Fruit fly (Drosophila melanogaster) whole organism, embryonic: ENCODE measurements around the gene Spec2.
A peak's percentile ranks its signal among the peaks of the same experiment; 100 is the strongest.

Experiments
- Aef1 ChIP-seq: fragments of 200-800 bp; sonication (Bioruptor generic); IDR thresholded peaks from 3 replicates; pipeline ENCODE4 v1.3.6; 2022; ENCODE audit warnings: missing biosample characterization, missing genetic modification characterization
- CG1024 ChIP-seq: fragments of 200-800 bp; sonication (Bioruptor generic); IDR thresholded peaks from 2 replicates; pipeline ENCODE4 v1.3.6; 2022; ENCODE audit warnings: missing biosample characterization, missing genetic modification characterization
- CG10267 ChIP-seq: fragments of 200-800 bp; sonication (Bioruptor generic); optimal IDR thresholded peaks from 2 replicates; lab custom pipeline; 2018; ENCODE audit warnings: missing biosample characterization, mild to moderate bottlenecking, missing genetic modification characterization, moderate library complexity
- CG11696 ChIP-seq: fragments of 200-800 bp; sonication (Bioruptor generic); IDR thresholded peaks from 2 replicates; pipeline ENCODE4 v1.3.6; 2022; ENCODE audit warnings: missing biosample characterization, missing genetic modification characterization
- CG13296 ChIP-seq: fragments of 200-800 bp; sonication (Bioruptor generic); optimal IDR thresholded peaks from 3 replicates; lab custom pipeline; 2018; ENCODE audit warnings: missing biosample characterization, mild to moderate bottlenecking, missing genetic modification characterization
- CG14441 ChIP-seq: fragments of 200-800 bp; sonication (Bioruptor generic); IDR thresholded peaks from 2 replicates; pipeline ENCODE4 v1.3.6; 2022; ENCODE audit warnings: missing biosample characterization, missing genetic modification characterization
- CG1602 ChIP-seq: fragments of 200-800 bp; sonication (Bioruptor generic); optimal IDR thresholded peaks from 3 replicates; lab custom pipeline; 2016; ENCODE audit warnings: missing biosample characterization, missing genetic modification characterization
- CG1647 ChIP-seq: fragments of 200-800 bp; sonication (Bioruptor generic); optimal IDR thresholded peaks from 3 replicates; lab custom pipeline; 2016; ENCODE audit warnings: missing biosample characterization, missing genetic modification characterization
- CG17568 ChIP-seq: fragments of 200-800 bp; sonication (Bioruptor generic); optimal IDR thresholded peaks from 2 replicates; lab custom pipeline; 2018; ENCODE audit warnings: missing biosample characterization, mild to moderate bottlenecking, missing genetic modification characterization, moderate library complexity
- CG2199 ChIP-seq: fragments of 200-800 bp; sonication (Bioruptor generic); IDR thresholded peaks from 3 replicates; pipeline ENCODE4 v1.3.6; 2022; ENCODE audit warnings: missing biosample characterization, missing genetic modification characterization
- CG32767 ChIP-seq: fragments of 200-800 bp; sonication (Bioruptor generic); IDR thresholded peaks from 2 replicates; pipeline ENCODE4 v1.3.6; 2022; ENCODE audit warnings: missing biosample characterization, missing genetic modification characterization
- CG32772 ChIP-seq: fragments of 200-800 bp; sonication (Bioruptor generic); IDR thresholded peaks from 2 replicates; pipeline ENCODE4 v1.3.6; 2022; ENCODE audit warnings: missing biosample characterization, missing genetic modification characterization
- CG6854 ChIP-seq: fragments of 200-800 bp; sonication (Bioruptor generic); optimal IDR thresholded peaks from 3 replicates; lab custom pipeline; 2017; ENCODE audit warnings: missing biosample characterization, mild to moderate bottlenecking, missing genetic modification characterization
- CG7271 ChIP-seq: fragments of 200-800 bp; sonication (Bioruptor generic); optimal IDR thresholded peaks from 2 replicates; lab custom pipeline; 2018; ENCODE audit warnings: missing biosample characterization, mild to moderate bottlenecking, missing genetic modification characterization, moderate library complexity
- CG8478 ChIP-seq: fragments of >200 bp; optimal IDR thresholded peaks from 2 replicates; lab custom pipeline; 2018
- CHES-1-like ChIP-seq: fragments of 200-800 bp; sonication (Bioruptor generic); optimal IDR thresholded peaks from 2 replicates; lab custom pipeline; 2016; ENCODE audit warnings: missing biosample characterization, missing genetic modification characterization
- Dfd ChIP-seq, 2 experiments: fragments of >200 bp; optimal IDR thresholded peaks; 2 replicates each; lab custom pipeline; 2017; ENCODE audit warnings: missing biosample characterization in 2 of 2, missing genetic modification characterization in 2 of 2
- Ets65A ChIP-seq: fragments of 200-800 bp; sonication (Bioruptor generic); peaks from one replicate; lab custom pipeline; 2016; ENCODE audit warnings: missing biosample characterization, missing genetic modification characterization
- Hand ChIP-seq: fragments of 200-800 bp; sonication (Bioruptor generic); optimal IDR thresholded peaks from 2 replicates; lab custom pipeline; 2017; ENCODE audit warnings: mild to moderate bottlenecking, missing biosample characterization, missing genetic modification reagents, missing genetic modification characterization
- MESR4 ChIP-seq: fragments of 200-800 bp; sonication (Bioruptor generic); optimal IDR thresholded peaks from 2 replicates; lab custom pipeline; 2018; ENCODE audit warnings: missing biosample characterization, mild to moderate bottlenecking, missing genetic modification characterization, moderate library complexity
- Mes4 ChIP-seq: fragments of 200-800 bp; sonication (Bioruptor generic); optimal IDR thresholded peaks from 2 replicates; lab custom pipeline; 2016; ENCODE audit warnings: missing biosample characterization, missing genetic modification characterization
- Neu2 ChIP-seq: fragments of 200-800 bp; sonication (Bioruptor generic); optimal IDR thresholded peaks from 3 replicates; lab custom pipeline; 2016; ENCODE audit warnings: missing biosample characterization, missing genetic modification characterization, borderline replicate concordance
- Rfx ChIP-seq: fragments of 200-800 bp; sonication (Bioruptor generic); IDR thresholded peaks from 2 replicates; pipeline ENCODE4 v1.3.6; 2022; ENCODE audit warnings: missing biosample characterization, missing genetic modification characterization
- Sry-δ ChIP-seq: fragments of 200-800 bp; sonication (Bioruptor generic); optimal IDR thresholded peaks from 2 replicates; lab custom pipeline; 2016; ENCODE audit warnings: missing biosample characterization, missing genetic modification characterization
- TFAM ChIP-seq: fragments of 200-800 bp; sonication (Bioruptor generic); optimal IDR thresholded peaks from 2 replicates; lab custom pipeline; 2017; ENCODE audit warnings: missing biosample characterization, missing genetic modification characterization, inconsistent platforms
- Trl ChIP-seq, 3 experiments: fragments of >200 bp in 2 of 3; fragments of 200-800 bp in 1 of 3; sonication (Bioruptor generic) in 1 of 3; optimal IDR thresholded peaks; 2 replicates in 1 of 3; 3 replicates in 2 of 3; lab custom pipeline; 2016 to 2017; ENCODE audit warnings: missing biosample characterization in 1 of 3, missing genetic modification characterization in 1 of 3
- ab ChIP-seq: fragments of 200-800 bp; sonication (Bioruptor generic); optimal IDR thresholded peaks from 2 replicates; lab custom pipeline; 2016; ENCODE audit warnings: missing biosample characterization, missing genetic modification characterization
- ara ChIP-seq: fragments of 200-800 bp; sonication (Bioruptor generic); IDR thresholded peaks from 2 replicates; pipeline ENCODE4 v1.3.6; 2022; ENCODE audit warnings: missing biosample characterization, missing genetic modification characterization
- bab2 ChIP-seq: fragments of 200-800 bp; sonication (Bioruptor generic); optimal IDR thresholded peaks from 2 replicates; lab custom pipeline; 2016; ENCODE audit warnings: missing biosample characterization, missing genetic modification characterization
- bbx ChIP-seq: fragments of 200-800 bp; sonication (Bioruptor generic); IDR thresholded peaks from 2 replicates; pipeline ENCODE4 v1.3.6; 2022; ENCODE audit warnings: missing biosample characterization, missing genetic modification characterization; ENCODE audit not compliant: partially characterized antibody
- grau ChIP-seq: fragments of 200-800 bp; optimal IDR thresholded peaks from 3 replicates; lab custom pipeline; 2019; ENCODE audit warnings: missing biosample characterization, mild to moderate bottlenecking, missing genetic modification characterization, moderate library complexity
- gro ChIP-seq: fragments of 200-800 bp; sonication (Bioruptor generic); optimal IDR thresholded peaks from 2 replicates; lab custom pipeline; 2016; ENCODE audit warnings: missing biosample characterization, missing genetic modification characterization
- hb ChIP-seq: fragments of 200-800 bp; sonication (Bioruptor generic); IDR thresholded peaks from 3 replicates; pipeline ENCODE4 v1.3.6; 2022; ENCODE audit warnings: missing biosample characterization, missing genetic modification characterization; ENCODE audit not compliant: partially characterized antibody
- ken ChIP-seq: fragments of 200-800 bp; sonication (Bioruptor generic); IDR thresholded peaks from 3 replicates; pipeline ENCODE4 v1.3.6; 2022; ENCODE audit warnings: missing biosample characterization, missing genetic modification characterization
- kni ChIP-seq: fragments of 200-800 bp; sonication (Bioruptor generic); optimal IDR thresholded peaks from 3 replicates; lab custom pipeline; 2017; ENCODE audit warnings: mild to moderate bottlenecking, missing biosample characterization, missing genetic modification reagents, missing genetic modification characterization
- lilli ChIP-seq: fragments of 200-800 bp; sonication (Bioruptor generic); optimal IDR thresholded peaks from 3 replicates; lab custom pipeline; 2016; ENCODE audit warnings: missing biosample characterization, missing genetic modification characterization
- nerfin-1 ChIP-seq: fragments of 200-800 bp; sonication (Bioruptor generic); optimal IDR thresholded peaks from 3 replicates; lab custom pipeline; 2019; ENCODE audit warnings: missing biosample characterization, mild to moderate bottlenecking, missing genetic modification characterization, moderate library complexity
- nerfin-2 ChIP-seq: fragments of 200-800 bp; sonication (Bioruptor generic); IDR thresholded peaks from 2 replicates; pipeline ENCODE4 v1.3.6; 2022; ENCODE audit warnings: missing biosample characterization, missing genetic modification characterization; ENCODE audit not compliant: partially characterized antibody
- nom ChIP-seq: fragments of 200-800 bp; sonication (Bioruptor generic); optimal IDR thresholded peaks from 2 replicates; lab custom pipeline; 2017; ENCODE audit warnings: missing biosample characterization, missing genetic modification characterization, mild to moderate bottlenecking, moderate library complexity, missing genetic modification reagents
- pan ChIP-seq, 4 experiments: fragments of >200 bp in 3 of 4; fragments of 200-800 bp in 1 of 4; sonication (Bioruptor generic) in 1 of 4; optimal IDR thresholded peaks in 3 of 4; IDR thresholded peaks in 1 of 4; 2 replicates each; pipeline versions ENCODE4 v1.3.6 to Lab custom; 2017 to 2022; ENCODE audit warnings: missing biosample characterization in 2 of 4, missing genetic modification characterization in 2 of 4, mixed read lengths in 1 of 4
- peb ChIP-seq: fragments of 200-800 bp; sonication (Bioruptor generic); IDR thresholded peaks from 2 replicates; pipeline ENCODE4 v1.3.6; 2022; ENCODE audit warnings: missing biosample characterization, missing genetic modification characterization
- prd ChIP-seq, 3 experiments: fragments of >200 bp in 2 of 3; fragments of 200-800 bp in 1 of 3; sonication (Bioruptor generic) in 1 of 3; optimal IDR thresholded peaks in 2 of 3; IDR thresholded peaks in 1 of 3; 2 replicates in 2 of 3; 3 replicates in 1 of 3; pipeline versions ENCODE4 v1.3.6 to Lab custom; 2017 to 2022; ENCODE audit warnings: missing biosample characterization in 1 of 3, missing genetic modification characterization in 1 of 3
- slou ChIP-seq: fragments of 200-800 bp; sonication (Bioruptor generic); optimal IDR thresholded peaks from 3 replicates; lab custom pipeline; 2016; ENCODE audit warnings: missing biosample characterization, missing genetic modification characterization
- sna ChIP-seq: fragments of 200-800 bp; sonication (Bioruptor generic); IDR thresholded peaks from 2 replicates; pipeline ENCODE4 v1.3.6; 2022; ENCODE audit warnings: missing biosample characterization, missing genetic modification characterization; ENCODE audit not compliant: partially characterized antibody
- so ChIP-seq: fragments of 200-800 bp; sonication (Bioruptor generic); IDR thresholded peaks from 3 replicates; pipeline ENCODE4 v1.3.6; 2022; ENCODE audit warnings: missing biosample characterization, missing genetic modification characterization
- tgo ChIP-seq: fragments of 200-800 bp; sonication (Bioruptor generic); IDR thresholded peaks from 3 replicates; pipeline ENCODE4 v1.3.6; 2022; ENCODE audit warnings: missing biosample characterization, missing genetic modification characterization
- tin ChIP-seq: fragments of 200-800 bp; sonication (Bioruptor generic); optimal IDR thresholded peaks from 3 replicates; lab custom pipeline; 2016; ENCODE audit warnings: missing biosample characterization, missing genetic modification characterization
- trem ChIP-seq: fragments of 200-800 bp; optimal IDR thresholded peaks from 3 replicates; lab custom pipeline; 2019; ENCODE audit warnings: missing biosample characterization, mild to moderate bottlenecking, missing genetic modification characterization, moderate library complexity

Gene Spec2

DNA sequence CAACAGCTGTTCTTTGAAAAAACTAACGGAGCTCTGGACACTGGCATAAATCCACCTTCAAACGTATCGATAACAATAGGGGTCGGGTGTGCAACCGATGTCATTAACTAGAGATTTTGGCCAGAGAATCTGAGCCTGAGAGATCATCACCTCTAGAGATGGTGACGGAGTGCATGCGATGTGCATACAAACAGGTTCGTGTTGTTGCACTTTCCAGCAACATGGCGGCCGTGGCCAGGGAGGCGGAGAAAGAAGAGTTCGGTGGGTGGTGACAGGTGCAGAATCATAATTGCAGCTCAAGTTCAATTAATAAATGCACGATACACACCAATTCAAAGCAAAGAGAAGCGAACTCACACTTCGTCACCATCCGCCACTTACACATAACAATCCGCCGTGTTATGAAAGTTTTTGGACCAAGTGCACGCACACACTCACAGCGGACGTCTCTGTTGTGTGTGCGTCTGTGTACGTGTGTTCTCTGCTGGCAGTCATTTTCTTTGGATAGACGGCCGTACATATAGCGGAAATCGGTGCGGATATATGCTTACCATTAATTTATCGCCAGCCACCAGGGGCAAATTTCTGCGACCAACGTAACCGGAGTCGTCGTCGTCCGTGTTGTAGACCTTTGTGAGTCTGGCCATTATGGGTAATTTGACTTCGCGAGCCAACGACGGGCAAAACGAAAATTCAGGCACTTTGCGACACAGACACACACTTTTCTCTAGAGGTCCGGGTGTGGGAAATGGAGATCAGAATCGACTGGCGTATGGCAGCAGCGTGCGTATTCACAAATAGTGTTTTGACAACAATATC lies 35.3 kb upstream of the Spec2 start (continued):
- TF ChIP-seq ara (GFP tag; lab: Robert Waterston, UW) (no peak), bab2 (no peak), TFAM (no peak), so (no peak), nom (GFP tag; lab: Kevin White, UChicago) (peak; percentile 4), CG14441 (GFP tag; lab: Robert Waterston, UW) (no peak), CG32772 (GFP tag; lab: Robert Waterston, UW) (no peak), CHES-1-like (GFP tag; lab: Kevin White, UChicago) (no peak), tgo (GFP tag; lab: Robert Waterston, UW) (no peak), bbx (GFP tag; lab: Robert Waterston, UW) (peak; percentile 40), Aef1 (GFP tag; lab: Robert Waterston, UW) (0 out of 3 replicates have a peak, but pooled peaks have one; percentile 11), tin (GFP tag; lab: Kevin White, UChicago) (no peak), peb (GFP tag; lab: Robert Waterston, UW) (no peak), nerfin-2 (GFP tag; lab: Robert Waterston, UW) (no peak), lilli (GFP tag; lab: Kevin White, UChicago) (peak; percentile 0), nerfin-1 (tag; lab: Kevin White, UChicago) (no peak), grau (tag; lab: Kevin White, UChicago) (no peak), hb (no peak), CG13296 (peak; percentile 12), ken (GFP tag; lab: Robert Waterston, UW) (0 out of 3 replicates have a peak, but pooled peaks have one; percentile 10), Ets65A (peak; percentile 81), Rfx (peak; percentile 26), CG11696 (GFP tag; lab: Robert Waterston, UW) (no peak), Dfd (GFP tag; optimal IDR thresholded peaks at IDR 0.05; lab: Kevin White, UChicago) (no peak), CG32767 (no peak), Mes4 (no peak), CG2199 (no peak), Hand (GFP tag; lab: Kevin White, UChicago) (no peak), CG7271 (no peak), ab (GFP tag; lab: Kevin White, UChicago) (peak; percentile 4), Sry-δ (GFP tag; lab: Kevin White, UChicago) (peak; percentile 78), pan (optimal IDR thresholded peaks at IDR 0.05; lab: Kevin White, UChicago) (no peak), pan (GFP tag; optimal IDR thresholded peaks at IDR 0.05 in 1 of 2, IDR thresholded peaks at IDR 0.05 in 1 of 2) (peak in 1 of 2 experiments; percentile 19), MESR4 (peak; percentile 84), CG1647 (GFP tag; lab: Kevin White, UChicago) (no peak), CG6854 (GFP tag; lab: Kevin White, UChicago) (no peak), slou (GFP tag; lab: Kevin White, UChicago) (no peak), CG1024 (GFP tag; lab: Robert Waterston, UW) (no peak), trem (tag; lab: Kevin White, UChicago) (no peak), Trl (optimal IDR thresholded peaks at IDR 0.05; lab: Kevin White, UChicago) (no peak), Trl (GFP tag; optimal IDR thresholded peaks at IDR 0.05; lab: Kevin White, UChicago) (no peak), gro (GFP tag; lab: Kevin White, UChicago) (no peak), Neu2 (peak; percentile 79), CG10267 (tag; lab: Kevin White, UChicago) (no peak), CG17568 (GFP tag; lab: Kevin White, UChicago) (no peak), prd (optimal IDR thresholded peaks at IDR 0.05; lab: Kevin White, UChicago) (no peak), prd (GFP tag; IDR thresholded peaks at IDR 0.05; lab: Robert Waterston, UW) (peak; percentile 15; the same call in 1 of the 3 replicates), sna (GFP tag; lab: Robert Waterston, UW) (peak; percentile 40; the same call in 1 of the 2 replicates), kni (GFP tag; lab: Kevin White, UChicago) (peak; percentile 4), CG8478 (lab: Kevin White, UChicago) (peak; percentile 84), CG1602 (no peak)
